Fruit fly (Drosophila melanogaster) whole organism, embryonic: ENCODE measurements around the gene CG44869.

ENCODE experiments used
- Abd-B ChIP-seq: fragments of 200-800 bp; sonication (Bioruptor generic); optimal IDR thresholded peaks from 2 replicates; lab custom pipeline; 2018; ENCODE audit warnings: missing biosample characterization, mild to moderate bottlenecking, missing genetic modification characterization, moderate library complexity
- Aef1 ChIP-seq: fragments of 200-800 bp; sonication (Bioruptor generic); IDR thresholded peaks from 3 replicates; pipeline ENCODE4 v1.3.6; 2022; ENCODE audit warnings: missing biosample characterization, missing genetic modification characterization
- CG10274 ChIP-seq: fragments of 200-800 bp; sonication (Bioruptor generic); optimal IDR thresholded peaks from 3 replicates; lab custom pipeline; 2017; ENCODE audit warnings: missing biosample characterization, mild to moderate bottlenecking, missing genetic modification characterization
- CG10959 ChIP-seq: fragments of 200-800 bp; sonication (Bioruptor generic); IDR thresholded peaks from 2 replicates; pipeline ENCODE4 v1.3.6; 2022; ENCODE audit warnings: missing biosample characterization, missing genetic modification characterization
- CG10979 ChIP-seq: fragments of 200-800 bp; sonication (Bioruptor generic); optimal IDR thresholded peaks from 2 replicates; lab custom pipeline; 2018; ENCODE audit warnings: missing biosample characterization, mild to moderate bottlenecking, missing genetic modification characterization, moderate library complexity
- CG11247 ChIP-seq: fragments of 200-800 bp; sonication (Bioruptor generic); IDR thresholded peaks from 2 replicates; pipeline ENCODE4 v1.3.6; 2022; ENCODE audit warnings: missing biosample characterization, missing genetic modification characterization
- CG12744 ChIP-seq: fragments of 200-800 bp; sonication (Bioruptor generic); optimal IDR thresholded peaks from 2 replicates; lab custom pipeline; 2016; ENCODE audit warnings: missing biosample characterization, missing genetic modification characterization
- CG13775 ChIP-seq: fragments of 200-800 bp; sonication (Bioruptor generic); optimal IDR thresholded peaks from 3 replicates; lab custom pipeline; 2017; ENCODE audit warnings: missing biosample characterization, mild to moderate bottlenecking, missing genetic modification characterization
- CG15514 ChIP-seq: fragments of 200-800 bp; sonication (Bioruptor generic); optimal IDR thresholded peaks from 3 replicates; lab custom pipeline; 2017; ENCODE audit warnings: missing biosample characterization, missing genetic modification characterization, mild to moderate bottlenecking, moderate library complexity, missing genetic modification reagents
- CG16813 ChIP-seq: fragments of 200-800 bp; sonication (Bioruptor generic); IDR thresholded peaks from 3 replicates; pipeline ENCODE4 v1.3.6; 2022; ENCODE audit warnings: missing biosample characterization, missing genetic modification characterization; ENCODE audit not compliant: partially characterized antibody
- CG31388 ChIP-seq: fragments of 200-800 bp; sonication (Bioruptor generic); optimal IDR thresholded peaks from 2 replicates; lab custom pipeline; 2016; ENCODE audit warnings: missing biosample characterization, missing genetic modification characterization
- CG3281 ChIP-seq: fragments of 200-800 bp; sonication (Bioruptor generic); optimal IDR thresholded peaks from 3 replicates; lab custom pipeline; 2017; ENCODE audit warnings: missing biosample characterization, mild to moderate bottlenecking, missing genetic modification characterization
- CG34224 ChIP-seq: fragments of 200-800 bp; sonication (Bioruptor generic); IDR thresholded peaks from 3 replicates; pipeline ENCODE4 v1.3.6; 2022; ENCODE audit warnings: missing biosample characterization, missing genetic modification characterization; ENCODE audit not compliant: partially characterized antibody
- CG4282 ChIP-seq: fragments of 200-800 bp; sonication (Bioruptor generic); optimal IDR thresholded peaks from 2 replicates; lab custom pipeline; 2016; ENCODE audit warnings: missing biosample characterization, missing genetic modification characterization
- CG4424 ChIP-seq: fragments of 200-800 bp; sonication (Bioruptor generic); optimal IDR thresholded peaks from 3 replicates; lab custom pipeline; 2016; ENCODE audit warnings: missing biosample characterization, missing genetic modification characterization
- CG4707 ChIP-seq: fragments of 200-800 bp; sonication (Bioruptor generic); optimal IDR thresholded peaks from 2 replicates; lab custom pipeline; 2018; ENCODE audit warnings: missing biosample characterization, mild to moderate bottlenecking, missing genetic modification characterization, moderate library complexity
- CG4854 ChIP-seq: fragments of 200-800 bp; sonication (Bioruptor generic); optimal IDR thresholded peaks from 2 replicates; lab custom pipeline; 2016; ENCODE audit warnings: missing biosample characterization, missing genetic modification characterization, inconsistent platforms
- CG6272 ChIP-seq: fragments of 200-800 bp; sonication (Bioruptor generic); IDR thresholded peaks from 2 replicates; pipeline ENCODE4 v1.3.6; 2022; ENCODE audit warnings: missing biosample characterization, missing genetic modification characterization
- CG6683 ChIP-seq: fragments of 200-800 bp; sonication (Bioruptor generic); optimal IDR thresholded peaks from 2 replicates; lab custom pipeline; 2017; ENCODE audit warnings: missing biosample characterization, mild to moderate bottlenecking, missing genetic modification characterization, missing genetic modification reagents
- CG6813 ChIP-seq: fragments of 200-800 bp; sonication (Bioruptor generic); optimal IDR thresholded peaks from 2 replicates; lab custom pipeline; 2017; ENCODE audit warnings: missing biosample characterization, missing genetic modification characterization, mild to moderate bottlenecking, moderate library complexity, missing genetic modification reagents
- CG7271 ChIP-seq: fragments of 200-800 bp; sonication (Bioruptor generic); optimal IDR thresholded peaks from 2 replicates; lab custom pipeline; 2018; ENCODE audit warnings: missing biosample characterization, mild to moderate bottlenecking, missing genetic modification characterization, moderate library complexity
- CG7786 ChIP-seq: fragments of 200-800 bp; sonication (Bioruptor generic); optimal IDR thresholded peaks from 2 replicates; lab custom pipeline; 2016; ENCODE audit warnings: missing biosample characterization, missing genetic modification characterization
- CG7928 ChIP-seq: fragments of 200-800 bp; sonication (Bioruptor generic); optimal IDR thresholded peaks from 2 replicates; lab custom pipeline; 2017; ENCODE audit warnings: missing biosample characterization, mild to moderate bottlenecking, missing genetic modification characterization
- CG7987 ChIP-seq: fragments of 200-800 bp; sonication (Bioruptor generic); optimal IDR thresholded peaks from 2 replicates; lab custom pipeline; 2018; ENCODE audit warnings: missing biosample characterization, mild to moderate bottlenecking, missing genetic modification characterization, moderate library complexity
- CG8944 ChIP-seq: fragments of 200-800 bp; sonication (Bioruptor generic); optimal IDR thresholded peaks from 3 replicates; lab custom pipeline; 2016; ENCODE audit warnings: missing biosample characterization, missing genetic modification characterization
- CG9876 ChIP-seq: fragments of 200-800 bp; sonication (Bioruptor generic); optimal IDR thresholded peaks from 2 replicates; lab custom pipeline; 2016; ENCODE audit warnings: missing biosample characterization, missing genetic modification characterization
- CTCF ChIP-seq: fragments of 200-800 bp; sonication (Bioruptor generic); optimal IDR thresholded peaks from 2 replicates; lab custom pipeline; 2017; ENCODE audit warnings: missing biosample characterization, mild to moderate bottlenecking, missing genetic modification characterization, moderate library complexity
- Fer2 ChIP-seq: fragments of 200-800 bp; sonication (Bioruptor generic); optimal IDR thresholded peaks from 2 replicates; lab custom pipeline; 2018; ENCODE audit warnings: missing biosample characterization, mild to moderate bottlenecking, missing genetic modification characterization, moderate library complexity
- HmgZ ChIP-seq: fragments of 200-800 bp; sonication (Bioruptor generic); optimal IDR thresholded peaks from 2 replicates; lab custom pipeline; 2018; ENCODE audit warnings: missing biosample characterization, mild to moderate bottlenecking, missing genetic modification characterization
- Six4 ChIP-seq: fragments of 200-800 bp; sonication (Bioruptor generic); optimal IDR thresholded peaks from 2 replicates; lab custom pipeline; 2016; ENCODE audit warnings: missing biosample characterization, missing genetic modification characterization
- Sox100B ChIP-seq: fragments of 200-800 bp; sonication (Bioruptor generic); optimal IDR thresholded peaks from 3 replicates; lab custom pipeline; 2018; ENCODE audit warnings: missing biosample characterization, mild to moderate bottlenecking, missing genetic modification characterization
- Stat92E ChIP-seq, 3 experiments: fragments of >200 bp in 2 of 3; fragments of 200-800 bp in 1 of 3; sonication (Bioruptor generic) in 1 of 3; optimal IDR thresholded peaks; 2 replicates each; lab custom pipeline; 2017 to 2019; ENCODE audit warnings: missing biosample characterization in 3 of 3, missing genetic modification characterization in 3 of 3, mild to moderate bottlenecking in 1 of 3, moderate library complexity in 1 of 3
- Taf1 ChIP-seq: fragments of 200-800 bp; sonication (Bioruptor generic); IDR thresholded peaks from 2 replicates; pipeline ENCODE4 v1.3.6; 2022; ENCODE audit warnings: missing biosample characterization, missing genetic modification characterization
- Xrp1 ChIP-seq: fragments of 200-800 bp; sonication (Bioruptor generic); IDR thresholded peaks from 2 replicates; pipeline ENCODE4 v1.3.6; 2022; ENCODE audit warnings: missing biosample characterization, missing genetic modification characterization
- amos ChIP-seq: fragments of 200-800 bp; sonication (Bioruptor generic); IDR thresholded peaks from 2 replicates; pipeline ENCODE4 v1.3.6; 2022; ENCODE audit warnings: missing biosample characterization, missing genetic modification characterization; ENCODE audit not compliant: partially characterized antibody
- chif ChIP-seq, 2 experiments: fragments of 200-800 bp; sonication (Bioruptor generic); optimal IDR thresholded peaks; 3 replicates each; lab custom pipeline; 2016; ENCODE audit warnings: missing biosample characterization in 2 of 2, missing genetic modification characterization in 2 of 2
- crol ChIP-seq: fragments of 200-800 bp; sonication (Bioruptor generic); IDR thresholded peaks from 2 replicates; pipeline ENCODE4 v1.3.6; 2022; ENCODE audit warnings: missing biosample characterization, missing genetic modification characterization
- crp ChIP-seq, 2 experiments: fragments of 200-800 bp; sonication (Bioruptor generic); optimal IDR thresholded peaks; 2 replicates in 1 of 2; 3 replicates in 1 of 2; lab custom pipeline; 2017; ENCODE audit warnings: missing biosample characterization in 2 of 2, missing genetic modification characterization in 2 of 2, mild to moderate bottlenecking in 1 of 2, moderate library complexity in 1 of 2
- danr ChIP-seq: fragments of 200-800 bp; sonication (Bioruptor generic); IDR thresholded peaks from 2 replicates; pipeline ENCODE4 v1.3.6; 2022; ENCODE audit warnings: missing biosample characterization, missing genetic modification characterization
- dmrt11E ChIP-seq: fragments of 200-800 bp; sonication (Bioruptor generic); optimal IDR thresholded peaks from 3 replicates; lab custom pipeline; 2018; ENCODE audit warnings: missing biosample characterization, mild to moderate bottlenecking, missing genetic modification characterization, moderate library complexity
- fd96Cb ChIP-seq: fragments of 200-800 bp; sonication (Bioruptor generic); optimal IDR thresholded peaks from 2 replicates; lab custom pipeline; 2018; ENCODE audit warnings: missing biosample characterization, mild to moderate bottlenecking, missing genetic modification characterization, moderate library complexity
- fu2 ChIP-seq: fragments of 200-800 bp; sonication (Bioruptor generic); optimal IDR thresholded peaks from 2 replicates; lab custom pipeline; 2016; ENCODE audit warnings: missing biosample characterization, missing genetic modification characterization
- gro ChIP-seq: fragments of 200-800 bp; sonication (Bioruptor generic); optimal IDR thresholded peaks from 2 replicates; lab custom pipeline; 2016; ENCODE audit warnings: missing biosample characterization, missing genetic modification characterization
- hbn ChIP-seq: fragments of 200-800 bp; sonication (Bioruptor generic); IDR thresholded peaks from 2 replicates; pipeline ENCODE4 v1.3.6; 2022; ENCODE audit warnings: missing biosample characterization, missing genetic modification characterization; ENCODE audit not compliant: partially characterized antibody
- inv ChIP-seq: fragments of 200-800 bp; sonication (Bioruptor generic); IDR thresholded peaks from 2 replicates; pipeline ENCODE4 v1.3.6; 2022; ENCODE audit warnings: missing biosample characterization, missing genetic modification characterization; ENCODE audit not compliant: partially characterized antibody
- klu ChIP-seq: fragments of 200-800 bp; sonication (Bioruptor generic); IDR thresholded peaks from 2 replicates; pipeline ENCODE4 v1.3.6; 2022; ENCODE audit warnings: missing biosample characterization, missing genetic modification characterization
- pnt ChIP-seq: fragments of 200-800 bp; sonication (Bioruptor generic); optimal IDR thresholded peaks from 3 replicates; lab custom pipeline; 2016; ENCODE audit warnings: missing biosample characterization, missing genetic modification characterization
- run ChIP-seq: fragments of 200-800 bp; sonication (Bioruptor generic); optimal IDR thresholded peaks from 3 replicates; lab custom pipeline; 2018; ENCODE audit warnings: missing biosample characterization, mild to moderate bottlenecking, missing genetic modification characterization
- sna ChIP-seq: fragments of 200-800 bp; sonication (Bioruptor generic); IDR thresholded peaks from 2 replicates; pipeline ENCODE4 v1.3.6; 2022; ENCODE audit warnings: missing biosample characterization, missing genetic modification characterization; ENCODE audit not compliant: partially characterized antibody
- ttk ChIP-seq: fragments of 200-800 bp; sonication (Bioruptor generic); IDR thresholded peaks from 2 replicates; pipeline ENCODE4 v2.1.2; 2022; ENCODE audit warnings: missing biosample characterization, missing genetic modification characterization
- tx ChIP-seq: fragments of 200-800 bp; sonication (Bioruptor generic); optimal IDR thresholded peaks from 2 replicates; lab custom pipeline; 2016; ENCODE audit warnings: missing biosample characterization, missing genetic modification characterization

CG44869 gene

DNA sequence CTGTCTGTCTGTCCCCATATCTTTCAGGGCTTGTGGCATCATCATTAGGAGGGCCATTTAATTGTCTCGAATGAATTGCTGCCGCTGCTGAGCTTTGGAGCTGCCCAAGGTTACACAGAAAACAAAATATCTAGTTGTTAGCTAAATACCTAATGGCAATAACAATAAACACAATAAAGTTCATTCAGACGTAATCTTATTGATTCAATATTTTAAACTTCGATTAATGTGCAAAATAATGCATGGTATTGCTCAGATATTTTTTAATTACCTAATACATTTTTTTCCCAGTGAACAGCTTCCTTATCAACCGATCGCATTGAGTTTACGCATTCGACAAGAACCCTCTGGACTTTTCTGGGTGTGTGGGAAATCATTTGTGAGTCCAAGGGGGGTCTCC lies 47.0 kb upstream of the CG44869 start (continued):
- peak; percentile 56 for TF ChIP-seq CG10979 (tag; lab: Kevin White, UChicago)
- TF ChIP-seq ttk (GFP tag; lab: Robert Waterston, UW) = no peak
- no peak for TF ChIP-seq hbn (GFP tag; lab: Robert Waterston, UW)
- no peak for TF ChIP-seq CG13775 (GFP tag; lab: Kevin White, UChicago)
- no peak for TF ChIP-seq CG6272 (GFP tag; lab: Robert Waterston, UW)
- TF ChIP-seq CG7987 (GFP tag; lab: Kevin White, UChicago) = no peak
- TF ChIP-seq CG8944 (GFP tag; lab: Kevin White, UChicago) = no peak
- TF ChIP-seq run (tag; lab: Kevin White, UChicago) = no peak
- TF ChIP-seq CG31388 (GFP tag; lab: Kevin White, UChicago) = no peak
- TF ChIP-seq Sox100B = no peak
- no peak for TF ChIP-seq sna
- no peak for TF ChIP-seq CG7271
- TF ChIP-seq pnt (GFP tag; lab: Kevin White, UChicago) = no peak
- TF ChIP-seq gro (GFP tag; lab: Kevin White, UChicago) = no peak
- TF ChIP-seq Abd-B = peak; percentile 44
- TF ChIP-seq Xrp1 = peak; percentile 58; the same call in 1 of the 2 replicates
- TF ChIP-seq CG16813 (GFP tag; lab: Robert Waterston, UW) = no peak
- TF ChIP-seq CG6813 (GFP tag; lab: Kevin White, UChicago) = no peak
- no peak for TF ChIP-seq CG6683 (GFP tag; lab: Kevin White, UChicago)
- TF ChIP-seq CG7928 (GFP tag; lab: Kevin White, UChicago) = no peak
- peak in 1 of 2 experiments; percentile 9 for TF ChIP-seq chif (GFP tag; optimal IDR thresholded peaks at IDR 0.05; lab: Kevin White, UChicago)
- no peak for TF ChIP-seq CG15514 (GFP tag; lab: Kevin White, UChicago)
- TF ChIP-seq Aef1 (GFP tag; lab: Robert Waterston, UW) = no peak
- TF ChIP-seq amos (GFP tag; lab: Robert Waterston, UW) = no peak
- no peak for TF ChIP-seq inv (GFP tag; lab: Robert Waterston, UW)
- no peak for TF ChIP-seq crol (GFP tag; lab: Robert Waterston, UW)
- TF ChIP-seq CTCF = no peak
- no peak for TF ChIP-seq Stat92E (GFP tag; optimal IDR thresholded peaks at IDR 0.05; lab: Kevin White, UChicago)
- no peak for TF ChIP-seq CG4282 (GFP tag; lab: Kevin White, UChicago)
- no peak for TF ChIP-seq danr
- no peak for TF ChIP-seq CG4424 (GFP tag; lab: Kevin White, UChicago)
- no peak for TF ChIP-seq Fer2 (tag; lab: Kevin White, UChicago)
- no peak for TF ChIP-seq crp (GFP tag; optimal IDR thresholded peaks at IDR 0.05; lab: Kevin White, UChicago)
- no peak for TF ChIP-seq CG11247
- no peak for TF ChIP-seq HmgZ (tag; lab: Kevin White, UChicago)
- TF ChIP-seq CG10959 (GFP tag; lab: Robert Waterston, UW) = no peak
- no peak for TF ChIP-seq CG4707 (GFP tag; lab: Kevin White, UChicago)
- no peak for TF ChIP-seq Six4 (GFP tag; lab: Kevin White, UChicago)
- no peak for TF ChIP-seq CG34224 (GFP tag; lab: Robert Waterston, UW)
- no peak for TF ChIP-seq fu2 (GFP tag; lab: Kevin White, UChicago)
- TF ChIP-seq dmrt11E (tag; lab: Kevin White, UChicago) = peak; percentile 67
- no peak for TF ChIP-seq CG4854
- TF ChIP-seq CG3281 = no peak
- no peak for TF ChIP-seq CG7786 (GFP tag; lab: Kevin White, UChicago)
- TF ChIP-seq fd96Cb (tag; lab: Kevin White, UChicago) = peak; percentile 37
- TF ChIP-seq CG10274 = no peak
- TF ChIP-seq CG12744 (GFP tag; lab: Kevin White, UChicago) = no peak
- TF ChIP-seq klu (GFP tag; lab: Robert Waterston, UW) = no peak
- no peak for TF ChIP-seq tx (GFP tag; lab: Kevin White, UChicago)
- TF ChIP-seq Taf1 (GFP tag; lab: Robert Waterston, UW) = no peak
- no peak for TF ChIP-seq CG9876 (GFP tag; lab: Kevin White, UChicago)
